Worm (Caenorhabditis elegans): ENCODE measurements around the gene Y55D9A.2.
"Not testable (repeated sequence)": the region's sequence is repeated elsewhere in the genome, so short reads cannot be mapped to it uniquely, and the experiment has no call there.

DNA sequence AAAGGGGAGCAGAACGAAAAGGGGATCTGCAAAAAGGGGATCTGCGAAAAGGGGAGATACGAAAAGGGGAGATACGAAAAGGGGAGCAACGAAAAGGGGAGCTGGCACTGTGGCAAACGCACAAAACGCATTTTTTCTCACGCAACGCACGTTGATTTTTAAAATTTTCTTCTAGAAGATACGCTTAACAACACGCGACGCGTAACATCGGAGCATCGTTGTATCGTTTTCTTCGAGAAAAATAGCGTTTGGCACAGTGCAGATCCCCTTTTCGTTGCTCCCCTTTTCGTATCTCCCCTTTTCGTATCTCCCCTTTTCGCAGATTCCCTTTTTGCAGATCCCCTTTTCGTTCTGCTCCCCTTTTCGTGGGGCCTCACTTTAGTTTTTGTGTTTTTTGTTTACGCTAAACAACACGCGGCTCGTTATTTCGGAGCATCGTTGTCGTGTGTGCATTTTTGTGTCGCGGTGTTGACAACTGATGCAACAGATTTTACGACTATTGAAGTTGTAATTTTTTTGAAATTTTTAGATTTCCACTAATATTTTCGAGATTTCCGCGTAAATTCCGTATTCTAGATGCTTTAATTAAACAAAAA is 16.4 kb upstream of the Y55D9A.2 start:
- TF ChIP-seq cebp-1 (GFP tag; IDR thresholded peaks at IDR 0.05); cebp-1 (tag; optimal IDR thresholded peaks at IDR 0.05); B0336.3 (GFP tag; IDR thresholded peaks at IDR 0.05); lin-26 (GFP tag; IDR thresholded peaks at IDR 0.05); ama-1 (optimal IDR thresholded peaks at IDR 0.05); ama-1 (GFP tag; optimal IDR thresholded peaks at IDR 0.05); sdz-38 (tag; optimal IDR thresholded peaks at IDR 0.05): not testable (repeated sequence)
